Fruit fly (Drosophila melanogaster): ENCODE data around the gene CG34112.
A peak's percentile ranks its signal among the peaks of the same experiment; 100 is the strongest.

CG34112 gene

DNA sequence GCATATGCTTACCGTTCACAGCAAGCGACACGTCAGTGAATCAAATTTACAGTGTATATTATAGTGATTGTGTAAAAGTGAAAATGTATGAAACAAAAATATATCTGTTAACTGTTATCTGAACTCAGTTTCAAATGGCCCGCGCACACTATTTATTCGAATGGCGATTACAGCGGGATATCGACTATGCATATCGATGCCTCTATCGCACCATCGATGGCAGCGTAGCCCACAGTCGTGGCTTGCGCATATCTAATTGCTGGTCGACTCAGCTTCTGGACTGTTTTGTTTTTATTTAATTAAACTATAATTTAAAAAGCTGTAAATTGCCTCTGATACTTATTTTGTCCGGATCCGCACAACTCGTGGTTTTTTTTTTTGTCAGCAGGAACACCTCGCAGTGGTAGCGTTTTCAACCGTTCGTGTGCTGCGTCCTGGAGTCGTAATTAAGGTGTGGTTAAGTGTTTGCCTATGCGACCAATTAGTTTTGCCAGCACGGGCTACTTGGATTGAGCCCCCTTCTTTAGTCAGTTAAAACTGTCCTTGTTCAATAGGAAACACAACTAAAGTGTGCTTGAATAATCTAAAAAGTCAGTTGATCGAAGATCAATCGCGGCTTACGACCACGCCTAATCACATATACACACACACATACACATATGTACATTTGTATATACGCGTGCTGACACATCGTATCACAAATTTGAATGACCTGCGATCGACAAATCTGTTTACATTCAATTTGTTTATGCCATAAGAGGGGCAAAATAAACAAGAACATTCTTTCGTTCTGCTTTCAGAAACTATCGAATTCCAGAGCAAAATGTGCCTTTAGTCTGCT is 12.8 kb downstream of the CG34112 start, which contains the start of gene Cont (continued):
- TF ChIP-seq CG17361 (GFP tag; IDR thresholded peaks at IDR 0.05) = 0 out of 3 replicates have a peak, but pooled peaks have one; percentile 10
- no peak for TF ChIP-seq sob (GFP tag; IDR thresholded peaks at IDR 0.05)
- TF ChIP-seq unc-4 (GFP tag; IDR thresholded peaks at IDR 0.05; ENCODE audit: partially characterized antibody) = peak; percentile 94
- peak; percentile 93 for TF ChIP-seq CG14860 (GFP tag; IDR thresholded peaks at IDR 0.05; ENCODE audit: partially characterized antibody)
- TF ChIP-seq pan (optimal IDR thresholded peaks at IDR 0.05) = no peak
- peak in 1 of 2 experiments; percentile 7 for TF ChIP-seq pan (GFP tag; optimal IDR thresholded peaks at IDR 0.05 in 1 of 2, IDR thresholded peaks at IDR 0.05 in 1 of 2)
- no peak for TF ChIP-seq sisA (GFP tag; IDR thresholded peaks at IDR 0.05)
- TF ChIP-seq CG12155 (GFP tag; optimal IDR thresholded peaks at IDR 0.05) = no peak
- peak; percentile 6 for TF ChIP-seq Mad (GFP tag; optimal IDR thresholded peaks at IDR 0.05)
- TF ChIP-seq Scr (GFP tag; IDR thresholded peaks at IDR 0.05; ENCODE audit: partially characterized antibody) = peak; percentile 91
- TF ChIP-seq Usf (GFP tag; optimal IDR thresholded peaks at IDR 0.05) = no peak
- TF ChIP-seq wek (GFP tag; optimal IDR thresholded peaks at IDR 0.05) = no peak
- TF ChIP-seq CG2116 (GFP tag; optimal IDR thresholded peaks at IDR 0.05) = peak; percentile 87
- no peak for TF ChIP-seq ind (GFP tag; optimal IDR thresholded peaks at IDR 0.05)
- TF ChIP-seq zen (tag; optimal IDR thresholded peaks at IDR 0.05) = peak; percentile 58
- peak; percentile 79 for TF ChIP-seq Med (GFP tag)
- TF ChIP-seq rib (GFP tag; IDR thresholded peaks at IDR 0.05) = no peak
- TF ChIP-seq CG8924 (tag; optimal IDR thresholded peaks at IDR 0.05) = peak; percentile 33
- peak; percentile 36 for TF ChIP-seq mam (GFP tag; optimal IDR thresholded peaks at IDR 0.05)
- TF ChIP-seq h (optimal IDR thresholded peaks at IDR 0.05) = no peak
- TF ChIP-seq trh (GFP tag; optimal IDR thresholded peaks at IDR 0.05) = no peak
- TF ChIP-seq Doc3 (GFP tag; IDR thresholded peaks at IDR 0.05; ENCODE audit: partially characterized antibody) = peak; percentile 89
- peak; percentile 82 for TF ChIP-seq mld (GFP tag; IDR thresholded peaks at IDR 0.05; ENCODE audit: partially characterized antibody)
- peak; percentile 89 for TF ChIP-seq zen2 (GFP tag; IDR thresholded peaks at IDR 0.05; ENCODE audit: partially characterized antibody)
- TF ChIP-seq CG13894 (tag; optimal IDR thresholded peaks at IDR 0.05) = peak; percentile 14
- TF ChIP-seq lola (GFP tag; optimal IDR thresholded peaks at IDR 0.05) = no peak
- peak; percentile 97 for TF ChIP-seq amos (GFP tag; IDR thresholded peaks at IDR 0.05; ENCODE audit: partially characterized antibody)
- TF ChIP-seq CG2129 (GFP tag; IDR thresholded peaks at IDR 0.05; ENCODE audit: partially characterized antibody) = peak; percentile 62
- TF ChIP-seq CG1529 (GFP tag; optimal IDR thresholded peaks at IDR 0.05) = no peak
- no peak for TF ChIP-seq CG6813 (GFP tag; optimal IDR thresholded peaks at IDR 0.05)
- peak; percentile 59 for TF ChIP-seq CG13624 (GFP tag; optimal IDR thresholded peaks at IDR 0.05)
- no peak for TF ChIP-seq Blimp-1 (GFP tag; optimal IDR thresholded peaks at IDR 0.05)
- TF ChIP-seq CG34224 (GFP tag; IDR thresholded peaks at IDR 0.05; ENCODE audit: partially characterized antibody) = peak; percentile 93
- no peak for TF ChIP-seq CG15269 (tag; optimal IDR thresholded peaks at IDR 0.05)
- no peak for TF ChIP-seq CG10274 (GFP tag; optimal IDR thresholded peaks at IDR 0.05)
- peak; percentile 31 for TF ChIP-seq tup (GFP tag; optimal IDR thresholded peaks at IDR 0.05)
- TF ChIP-seq Taf1 (GFP tag; IDR thresholded peaks at IDR 0.05) = no peak
- TF ChIP-seq Dp (GFP tag; optimal IDR thresholded peaks at IDR 0.05) = peak; percentile 97
- TF ChIP-seq vnd (GFP tag; IDR thresholded peaks at IDR 0.05; ENCODE audit: partially characterized antibody) = peak; percentile 86
- peak; percentile 53; the same call in 1 of the 2 replicates for TF ChIP-seq MBD-R2 (GFP tag; IDR thresholded peaks at IDR 0.05)
- TF ChIP-seq fd102C (GFP tag; optimal IDR thresholded peaks at IDR 0.05) = no peak
- no peak for TF ChIP-seq CG17912 (GFP tag; optimal IDR thresholded peaks at IDR 0.05)
- peak; percentile 97 for TF ChIP-seq CG6791 (GFP tag; IDR thresholded peaks at IDR 0.05; ENCODE audit: partially characterized antibody)
- TF ChIP-seq kay (GFP tag; optimal IDR thresholded peaks at IDR 0.05) = no peak
- TF ChIP-seq bab2 (GFP tag; optimal IDR thresholded peaks at IDR 0.05) = no peak
- no peak for TF ChIP-seq CG11456 (GFP tag; IDR thresholded peaks at IDR 0.05)
- TF ChIP-seq pzg (GFP tag; optimal IDR thresholded peaks at IDR 0.05) = peak; percentile 82
- TF ChIP-seq cg (GFP tag; optimal IDR thresholded peaks at IDR 0.05) = peak; percentile 76
